Worm (Caenorhabditis elegans) whole organism, young adult: ENCODE data around the gene ntc-1.

Source experiments
- B0261.1 ChIP-seq: sonication (generic microtip); optimal IDR thresholded peaks from 2 replicates; lab custom pipeline; 2016; ENCODE audit warnings: mild to moderate bottlenecking, missing genetic modification characterization, moderate library complexity, missing compliant biosample characterization
- B0336.3 ChIP-seq: fragments of 200-800 bp; sonication (Bioruptor generic); IDR thresholded peaks from 2 replicates; pipeline ENCODE4 v1.3.6; 2022; ENCODE audit warnings: missing genetic modification characterization, missing compliant biosample characterization
- D2030.7 ChIP-seq: fragments of 200-800 bp; sonication (Bioruptor generic); IDR thresholded peaks from 2 replicates; pipeline ENCODE4 v1.3.6; 2022; ENCODE audit warnings: missing genetic modification reagents, missing genetic modification characterization, missing compliant biosample characterization
- F10E7.11 ChIP-seq: sonication (generic microtip); optimal IDR thresholded peaks from 2 replicates; lab custom pipeline; 2017; ENCODE audit warnings: mild to moderate bottlenecking, missing genetic modification characterization, moderate library complexity, missing compliant biosample characterization
- F22D6.2 ChIP-seq: sonication (generic microtip); optimal IDR thresholded peaks from 2 replicates; lab custom pipeline; 2016; ENCODE audit warnings: mild to moderate bottlenecking, missing genetic modification characterization, missing compliant biosample characterization
- F23B12.7 ChIP-seq: sonication (generic microtip); optimal IDR thresholded peaks from 2 replicates; lab custom pipeline; 2017; ENCODE audit warnings: missing genetic modification characterization, mild to moderate bottlenecking, missing compliant biosample characterization, antibody characterized with exemption, moderate library complexity; ENCODE audit not compliant: insufficient read depth
- F37B4.10 ChIP-seq: fragments of 200-800 bp; sonication (Bioruptor generic); IDR thresholded peaks from 2 replicates; pipeline ENCODE4 v1.3.6; 2022; ENCODE audit warnings: missing genetic modification characterization, missing compliant biosample characterization
- F49E8.2 ChIP-seq: sonication (generic microtip); optimal IDR thresholded peaks from 3 replicates; lab custom pipeline; 2017; ENCODE audit warnings: missing genetic modification characterization, mild to moderate bottlenecking, missing compliant biosample characterization, antibody characterized with exemption, moderate library complexity; ENCODE audit not compliant: insufficient read depth
- T26A5.8 ChIP-seq: sonication (generic microtip); optimal IDR thresholded peaks from 2 replicates; lab custom pipeline; 2016; ENCODE audit warnings: missing genetic modification characterization, missing compliant biosample characterization
- Y53G8AR.9 ChIP-seq: fragments of 200-800 bp; sonication (Bioruptor generic); conservative IDR thresholded peaks from 2 replicates; pipeline ENCODE4 v1.3.6; 2022; ENCODE audit warnings: missing genetic modification reagents, missing genetic modification characterization, missing compliant biosample characterization
- Y56A3A.18 ChIP-seq: fragments of 200-800 bp; sonication (Bioruptor generic); IDR thresholded peaks from 2 replicates; pipeline ENCODE4 v1.3.6; 2022; ENCODE audit warnings: missing genetic modification reagents, missing genetic modification characterization, missing compliant biosample characterization
- Y79H2A.3 ChIP-seq: fragments of 200-800 bp; sonication (Bioruptor generic); conservative IDR thresholded peaks from 2 replicates; pipeline ENCODE4 v1.3.6; 2022; ENCODE audit warnings: missing genetic modification reagents, missing genetic modification characterization, missing compliant biosample characterization
- ama-1 ChIP-seq, 3 experiments: fragments of 150-350 bp in 1 of 3; sonication (generic microtip) in 2 of 3; optimal IDR thresholded peaks; 2 replicates each; lab custom pipeline; 2014 to 2018; ENCODE audit warnings: missing biosample characterization in 2 of 3, missing genetic modification characterization in 2 of 3, missing genetic modification reagents in 2 of 3
- aptf-3 ChIP-seq: fragments of 200-800 bp; sonication (Bioruptor generic); IDR thresholded peaks from 2 replicates; pipeline ENCODE4 v1.3.6; 2022; ENCODE audit warnings: missing genetic modification characterization, missing compliant biosample characterization
- attf-5 ChIP-seq: fragments of 200-800 bp; sonication (Bioruptor generic); optimal IDR thresholded peaks from 2 replicates; lab custom pipeline; 2018; ENCODE audit warnings: mild to moderate bottlenecking, missing genetic modification characterization, missing compliant biosample characterization
- ceh-100 ChIP-seq: fragments of 200-800 bp; sonication (Bioruptor generic); IDR thresholded peaks from 2 replicates; pipeline ENCODE4 v1.3.6; 2022; ENCODE audit warnings: missing genetic modification reagents, missing genetic modification characterization, missing compliant biosample characterization
- dox-1 ChIP-seq: fragments of 200-800 bp; sonication (Bioruptor generic); IDR thresholded peaks from 2 replicates; pipeline ENCODE4 v1.3.6; 2022; ENCODE audit warnings: missing genetic modification reagents, missing genetic modification characterization, missing compliant biosample characterization
- dpff-1 ChIP-seq: sonication (generic microtip); optimal IDR thresholded peaks from 2 replicates; lab custom pipeline; 2017; ENCODE audit warnings: mild to moderate bottlenecking, missing genetic modification characterization, missing compliant biosample characterization
- dpl-1 ChIP-seq: fragments of 150-350 bp; optimal IDR thresholded peaks from 2 replicates; lab custom pipeline; 2014; ENCODE audit warnings: missing biosample characterization, missing genetic modification reagents, missing genetic modification characterization
- egl-44 ChIP-seq: fragments of 200-800 bp; sonication (Bioruptor generic); IDR thresholded peaks from 2 replicates; pipeline ENCODE4 v1.3.6; 2022; ENCODE audit warnings: missing genetic modification reagents, missing genetic modification characterization, missing compliant biosample characterization
- egrh-3 ChIP-seq: fragments of 200-800 bp; sonication (Bioruptor generic); IDR thresholded peaks from 2 replicates; pipeline ENCODE4 v1.3.6; 2022; ENCODE audit warnings: missing genetic modification reagents, missing genetic modification characterization, missing compliant biosample characterization
- ets-4 ChIP-seq: fragments of 200-800 bp; sonication (Bioruptor generic); optimal IDR thresholded peaks from 2 replicates; lab custom pipeline; 2018; ENCODE audit warnings: mild to moderate bottlenecking, missing genetic modification characterization, missing compliant biosample characterization
- fkh-3 ChIP-seq: sonication (generic microtip); optimal IDR thresholded peaks from 2 replicates; lab custom pipeline; 2016; ENCODE audit warnings: mild to moderate bottlenecking, missing genetic modification characterization, missing compliant biosample characterization
- lin-35 ChIP-seq, 3 experiments: fragments of 150-350 bp in 2 of 3; sonication (generic microtip) in 1 of 3; optimal IDR thresholded peaks; 2 replicates each; lab custom pipeline; 2014 to 2018; ENCODE audit warnings: missing biosample characterization in 3 of 3, missing genetic modification characterization in 3 of 3, missing genetic modification reagents in 3 of 3
- lin-40 ChIP-seq: sonication (generic microtip); optimal IDR thresholded peaks from 2 replicates; lab custom pipeline; 2016; ENCODE audit warnings: missing genetic modification characterization, mild to moderate bottlenecking, missing compliant biosample characterization, missing genotype, missing genetic modification reagents
- mcd-1 ChIP-seq: fragments of 200-800 bp; sonication (Bioruptor generic); IDR thresholded peaks from 2 replicates; pipeline ENCODE4 v1.3.6; 2022; ENCODE audit warnings: missing genetic modification reagents, missing genetic modification characterization, missing compliant biosample characterization
- mel-28 ChIP-seq: sonication (generic microtip); optimal IDR thresholded peaks from 2 replicates; lab custom pipeline; 2016; ENCODE audit warnings: borderline replicate concordance, mild to moderate bottlenecking, missing genetic modification characterization, missing compliant biosample characterization
- mxl-1 ChIP-seq: sonication (generic microtip); optimal IDR thresholded peaks from 2 replicates; lab custom pipeline; 2016; ENCODE audit warnings: missing genetic modification characterization, missing compliant biosample characterization
- nfya-1 ChIP-seq: sonication (generic microtip); optimal IDR thresholded peaks from 2 replicates; lab custom pipeline; 2017; ENCODE audit warnings: antibody characterized with exemption, missing compliant biosample characterization, missing genetic modification characterization, borderline replicate concordance; ENCODE audit not compliant: insufficient read depth
- nhr-120 ChIP-seq: fragments of 200-800 bp; sonication (Bioruptor generic); IDR thresholded peaks from 2 replicates; pipeline ENCODE4 v1.3.6; 2022; ENCODE audit warnings: missing genetic modification characterization, missing compliant biosample characterization
- nhr-80 ChIP-seq: sonication (generic microtip); optimal IDR thresholded peaks from 2 replicates; lab custom pipeline; 2016; ENCODE audit warnings: missing genetic modification characterization, missing compliant biosample characterization
- rec-8 ChIP-seq, 2 experiments: sonication (generic microtip); optimal IDR thresholded peaks; 2 replicates each; lab custom pipeline; 2016; ENCODE audit warnings: mild to moderate bottlenecking in 2 of 2, missing genetic modification characterization in 2 of 2, missing genetic modification reagents in 2 of 2, missing genotype in 2 of 2, missing biosample characterization in 1 of 2, missing compliant biosample characterization in 1 of 2, moderate library complexity in 1 of 2
- snpc-1.3 ChIP-seq: sonication (generic microtip); optimal IDR thresholded peaks from 2 replicates; lab custom pipeline; 2017; ENCODE audit warnings: missing genetic modification characterization, mild to moderate bottlenecking, missing compliant biosample characterization, antibody characterized with exemption, moderate library complexity, missing genotype, missing genetic modification reagents; ENCODE audit not compliant: insufficient read depth
- snpc-3.4 ChIP-seq: sonication (generic microtip); optimal IDR thresholded peaks from 2 replicates; lab custom pipeline; 2017; ENCODE audit warnings: missing genetic modification characterization, mild to moderate bottlenecking, missing compliant biosample characterization, antibody characterized with exemption, moderate library complexity, missing genotype, missing genetic modification reagents
- tbx-9 ChIP-seq: sonication (generic microtip); optimal IDR thresholded peaks from 2 replicates; lab custom pipeline; 2016; ENCODE audit warnings: borderline replicate concordance, missing genetic modification characterization, inconsistent platforms, missing compliant biosample characterization
- ztf-22 ChIP-seq: fragments of 200-800 bp; sonication (Bioruptor generic); optimal IDR thresholded peaks from 2 replicates; lab custom pipeline; 2018; ENCODE audit warnings: mild to moderate bottlenecking, missing genetic modification characterization, moderate library complexity, missing compliant biosample characterization

The ntc-1 gene

DNA sequence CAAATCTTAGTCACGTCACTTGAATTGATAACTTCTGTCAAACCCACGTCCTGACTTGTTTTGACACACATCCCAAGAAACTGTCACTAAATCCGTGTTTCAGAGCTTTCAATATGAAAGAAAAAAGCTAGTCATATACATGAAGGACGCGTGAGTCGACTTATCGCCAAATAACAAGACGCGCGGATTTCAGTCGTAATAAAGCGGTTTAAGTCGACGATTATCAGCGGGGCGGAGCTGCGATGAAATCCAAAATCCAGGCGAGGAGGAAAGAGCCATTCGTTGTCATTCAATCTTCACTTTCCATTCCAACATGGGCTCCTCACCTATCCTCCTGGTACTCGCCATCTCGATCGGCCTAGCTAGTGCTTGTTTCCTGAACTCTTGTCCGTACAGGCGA, at the start of gene ntc-1:
Gene ntc-1, plus strand, starts transcription at position 301 of the 400 bp plus-strand sequence.
- TF ChIP-seq egrh-3 (GFP tag; lab: Robert Waterston, UW) (no peak), tbx-9 (tag; lab: Kevin White, UChicago) (no peak), Y56A3A.18 (GFP tag; lab: Robert Waterston, UW) (no peak), attf-5 (GFP tag; lab: Kevin White, UChicago) (no peak), F49E8.2 (no peak), rec-8 (tag; optimal IDR thresholded peaks at IDR 0.05; lab: Kevin White, UChicago) (no peak), mxl-1 (no peak), mcd-1 (GFP tag; lab: Robert Waterston, UW) (no peak), B0336.3 (no peak), F23B12.7 (tag; lab: Kevin White, UChicago) (no peak), B0261.1 (tag; lab: Kevin White, UChicago) (no peak), aptf-3 (GFP tag; lab: Robert Waterston, UW) (no peak), F37B4.10 (GFP tag; lab: Robert Waterston, UW) (no peak), ets-4 (GFP tag; lab: Kevin White, UChicago) (no peak), dpl-1 (GFP tag; lab: Kevin White, UChicago) (no peak), D2030.7 (GFP tag; lab: Robert Waterston, UW) (no peak), mel-28 (tag; lab: Kevin White, UChicago) (no peak), snpc-1.3 (no peak), dpff-1 (no peak)
- TF ChIP-seq, all 124 proteins: peak for 0

DNA sequence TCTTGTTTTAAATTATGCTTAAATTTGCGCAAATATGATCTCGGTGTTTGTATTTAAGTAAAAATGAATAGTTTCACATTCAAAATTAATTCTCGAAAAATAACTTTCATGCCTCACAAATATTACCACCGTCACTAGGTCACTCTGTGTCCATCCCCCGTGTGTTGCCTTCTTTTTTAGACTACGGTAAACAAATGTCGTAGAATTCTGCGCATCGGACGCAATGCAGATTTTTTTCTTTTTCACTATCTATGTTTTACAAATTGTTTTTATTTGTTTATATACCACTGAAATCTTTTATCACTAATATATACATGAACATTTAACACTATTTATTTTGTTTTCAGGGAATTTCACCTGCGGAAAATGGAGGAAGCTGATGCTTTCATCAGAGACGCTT, 47.6 kb upstream of the ntc-1 start, which contains the start of gene R08E3.3:
Gene R08E3.3, plus strand, starts transcription at position 342 of the 400 bp plus-strand sequence.
- TF ChIP-seq Y53G8AR.9 (no peak), F49E8.2 (no peak), Y56A3A.18 (GFP tag; lab: Robert Waterston, UW) (no peak), lin-40 (tag; lab: Kevin White, UChicago) (no peak), nfya-1 (tag; lab: Kevin White, UChicago) (no peak), snpc-3.4 (tag; lab: Kevin White, UChicago) (no peak), Y79H2A.3 (GFP tag; lab: Robert Waterston, UW) (no peak), aptf-3 (GFP tag; lab: Robert Waterston, UW) (no peak), lin-35 (GFP tag; optimal IDR thresholded peaks at IDR 0.05; lab: Kevin White, UChicago) (no peak), F10E7.11 (no peak), F22D6.2 (tag; lab: Kevin White, UChicago) (no peak), fkh-3 (tag; lab: Kevin White, UChicago) (no peak), nhr-120 (GFP tag; lab: Robert Waterston, UW) (no peak), ceh-100 (GFP tag; lab: Robert Waterston, UW) (no peak), ama-1 (optimal IDR thresholded peaks at IDR 0.05; lab: Kevin White, UChicago) (no peak), ama-1 (GFP tag; optimal IDR thresholded peaks at IDR 0.05; lab: Kevin White, UChicago) (no peak)
- TF ChIP-seq, all 124 proteins: peak for 0

DNA sequence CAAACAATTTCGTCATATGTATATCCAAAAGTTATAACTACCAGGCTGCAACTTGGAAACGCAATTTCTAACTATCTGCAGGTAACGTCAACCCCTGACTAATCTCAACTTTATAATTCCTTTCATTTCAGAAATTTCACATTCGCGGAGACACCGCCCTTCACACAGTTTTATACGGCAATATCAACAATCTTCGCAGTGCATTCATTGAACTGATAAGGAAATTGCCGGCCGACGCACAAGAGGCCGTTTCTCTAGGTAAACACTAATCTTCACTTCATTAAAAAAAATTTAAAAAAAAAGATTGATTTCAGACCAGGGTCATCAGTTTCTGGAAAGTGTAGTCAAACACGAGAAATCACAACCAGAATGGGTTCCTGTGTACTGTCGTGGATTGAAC, 47.0 kb upstream of the ntc-1 start:
- TF ChIP-seq T26A5.8 (tag; lab: Kevin White, UChicago) (no peak), nhr-80 (tag; lab: Kevin White, UChicago) (peak; percentile 92), dox-1 (0 out of 2 replicates have a peak, but pooled peaks have one; percentile 46), egl-44 (GFP tag; lab: Robert Waterston, UW) (0 out of 2 replicates have a peak, but pooled peaks have one; percentile 27), ztf-22 (GFP tag; lab: Kevin White, UChicago) (no peak)
